Worm (Caenorhabditis elegans) whole organism, L3 larva: ENCODE data around the gene F58B3.4.

Source experiments
- aly-2 ChIP-seq: fragments of 150-350 bp; optimal IDR thresholded peaks from 2 replicates; lab custom pipeline; 2014; ENCODE audit warnings: missing biosample characterization, missing genetic modification characterization
- fkh-10 ChIP-seq: sonication (generic microtip); optimal IDR thresholded peaks from 2 replicates; lab custom pipeline; 2017; ENCODE audit warnings: missing biosample characterization, missing genetic modification reagents, missing genetic modification characterization
- jun-1 ChIP-seq: fragments of 150-350 bp; optimal IDR thresholded peaks from 2 replicates; lab custom pipeline; 2014; ENCODE audit warnings: missing biosample characterization, missing genetic modification reagents, missing genetic modification characterization
- lin-39 ChIP-seq: fragments of 150-350 bp; optimal IDR thresholded peaks from 2 replicates; lab custom pipeline; 2018; ENCODE audit warnings: missing biosample characterization, missing genetic modification reagents, missing genetic modification characterization
- nhr-11 ChIP-seq: fragments of 150-350 bp; optimal IDR thresholded peaks from 2 replicates; lab custom pipeline; 2014; ENCODE audit warnings: missing biosample characterization, missing genetic modification characterization
- nhr-28 ChIP-seq: fragments of 150-350 bp; optimal IDR thresholded peaks from 2 replicates; lab custom pipeline; 2014; ENCODE audit warnings: missing biosample characterization, missing genetic modification characterization
- nhr-76 ChIP-seq: fragments of 150-350 bp; sonication (generic microtip); optimal IDR thresholded peaks from 5 replicates; lab custom pipeline; 2014; ENCODE audit warnings: missing biosample characterization, missing genetic modification characterization
- nhr-77 ChIP-seq: fragments of 150-350 bp; optimal IDR thresholded peaks from 2 replicates; lab custom pipeline; 2014; ENCODE audit warnings: missing biosample characterization, missing genetic modification characterization
- tbx-2 ChIP-seq: sonication (generic microtip); optimal IDR thresholded peaks from 2 replicates; lab custom pipeline; 2016; ENCODE audit warnings: mild to moderate bottlenecking, missing genetic modification characterization, missing compliant biosample characterization
- unc-62 ChIP-seq: fragments of 150-350 bp; sonication (generic microtip); optimal IDR thresholded peaks from 4 replicates; lab custom pipeline; 2014; ENCODE audit warnings: missing biosample characterization, missing genetic modification reagents, missing genetic modification characterization
- zag-1 ChIP-seq: fragments of 150-350 bp; optimal IDR thresholded peaks from 2 replicates; lab custom pipeline; 2014; ENCODE audit warnings: missing biosample characterization, missing genetic modification characterization
- ztf-11 ChIP-seq: fragments of 150-350 bp; optimal IDR thresholded peaks from 2 replicates; lab custom pipeline; 2014; ENCODE audit warnings: missing biosample characterization, missing genetic modification characterization
- ztf-4 ChIP-seq: fragments of 150-350 bp; optimal IDR thresholded peaks from 2 replicates; lab custom pipeline; 2014; ENCODE audit warnings: missing biosample characterization, missing genetic modification characterization

- no peak for TF ChIP-seq fkh-10 (GFP tag; lab: Kevin White, UChicago)
- TF ChIP-seq nhr-28 (tag; lab: Kevin White, UChicago), result no peak
- TF ChIP-seq tbx-2 (tag; lab: Kevin White, UChicago), result no peak
- no peak for TF ChIP-seq nhr-11 (tag; lab: Kevin White, UChicago)
- no peak for TF ChIP-seq ztf-11
- no peak for TF ChIP-seq unc-62 (GFP tag; lab: Kevin White, UChicago)
- no peak for TF ChIP-seq aly-2 (tag; lab: Kevin White, UChicago)
- no peak for TF ChIP-seq ztf-4 (tag; lab: Kevin White, UChicago)
- TF ChIP-seq nhr-77 (tag; lab: Kevin White, UChicago), result no peak
- TF ChIP-seq zag-1 (tag; lab: Kevin White, UChicago), result no peak
- TF ChIP-seq lin-39 (tag; lab: Kevin White, UChicago), result no peak
- no peak for TF ChIP-seq nhr-76 (tag; lab: Kevin White, UChicago)
- no peak for TF ChIP-seq jun-1 (tag; lab: Kevin White, UChicago)
Observed at ce11 chrIV:11582450-11583166, 49.0 kb downstream of the F58B3.4 start.
